Fruit fly (Drosophila melanogaster) whole organism, pupa: ENCODE data around the gene CG13843.

Source experiments
- CG13204 ChIP-seq: fragments of 200-800 bp; sonication (Bioruptor generic); optimal IDR thresholded peaks from 2 replicates; lab custom pipeline; 2018; ENCODE audit warnings: missing biosample characterization, mild to moderate bottlenecking, missing genetic modification characterization, moderate library complexity
- CG8301 ChIP-seq: fragments of 200-800 bp; sonication (Bioruptor generic); optimal IDR thresholded peaks from 2 replicates; lab custom pipeline; 2018; ENCODE audit warnings: missing biosample characterization, mild to moderate bottlenecking, missing genetic modification characterization

DNA sequence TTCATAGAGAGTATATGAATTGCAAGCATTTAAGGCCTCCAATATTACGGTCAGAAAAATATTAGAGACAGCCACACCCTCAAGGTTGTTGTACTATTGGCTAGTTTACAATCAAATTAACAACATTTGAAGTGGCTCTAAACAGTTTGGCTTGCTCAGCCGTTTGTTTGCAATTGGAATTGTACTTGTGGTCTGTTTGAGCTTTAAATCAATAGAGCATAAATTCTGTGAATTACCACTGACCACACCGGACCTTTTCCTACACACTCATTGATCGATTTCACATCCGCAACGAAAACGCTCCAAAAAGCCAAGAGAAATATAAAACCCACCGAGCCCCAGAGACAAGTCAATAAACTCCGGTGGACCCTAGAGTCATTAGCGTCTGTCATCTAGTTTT is 35.7 kb upstream of the CG13843 start:
- TF ChIP-seq CG8301 (tag; lab: Kevin White, UChicago) = no peak
- TF ChIP-seq CG13204 = no peak
